Worm (Caenorhabditis elegans) whole organism, young adult: ENCODE results near the gene dmsr-7.

ENCODE experiments used
- B0019.2 ChIP-seq: fragments of 200-800 bp; sonication (Bioruptor generic); conservative IDR thresholded peaks from 2 replicates; pipeline ENCODE4 v1.3.6; 2022; ENCODE audit warnings: missing genetic modification reagents, missing genetic modification characterization, missing compliant biosample characterization
- F10E7.11 ChIP-seq: sonication (generic microtip); optimal IDR thresholded peaks from 2 replicates; lab custom pipeline; 2017; ENCODE audit warnings: mild to moderate bottlenecking, missing genetic modification characterization, moderate library complexity, missing compliant biosample characterization
- F22D6.2 ChIP-seq: sonication (generic microtip); optimal IDR thresholded peaks from 2 replicates; lab custom pipeline; 2016; ENCODE audit warnings: mild to moderate bottlenecking, missing genetic modification characterization, missing compliant biosample characterization
- F33H1.4 ChIP-seq: fragments of 200-800 bp; sonication (Bioruptor generic); IDR thresholded peaks from 2 replicates; pipeline ENCODE4 v1.3.6; 2022; ENCODE audit warnings: missing genetic modification reagents, missing genetic modification characterization, missing compliant biosample characterization
- F49E8.2 ChIP-seq: sonication (generic microtip); optimal IDR thresholded peaks from 3 replicates; lab custom pipeline; 2017; ENCODE audit warnings: missing genetic modification characterization, mild to moderate bottlenecking, missing compliant biosample characterization, antibody characterized with exemption, moderate library complexity; ENCODE audit not compliant: insufficient read depth
- F55B11.4 ChIP-seq: sonication (generic microtip); optimal IDR thresholded peaks from 2 replicates; lab custom pipeline; 2016; ENCODE audit warnings: missing compliant biosample characterization, missing genetic modification characterization, borderline replicate concordance; ENCODE audit not compliant: insufficient read depth
- K11D2.4 ChIP-seq: fragments of 200-800 bp; sonication (Bioruptor generic); IDR thresholded peaks from 2 replicates; pipeline ENCODE4 v1.3.6; 2022; ENCODE audit warnings: missing genetic modification reagents, missing genetic modification characterization, missing compliant biosample characterization
- K12H6.12 ChIP-seq: fragments of 200-800 bp; sonication (Bioruptor generic); optimal IDR thresholded peaks from 2 replicates; lab custom pipeline; 2018; ENCODE audit warnings: mild to moderate bottlenecking, missing genetic modification characterization, missing compliant biosample characterization
- T07F8.4 ChIP-seq: sonication (generic microtip); optimal IDR thresholded peaks from 2 replicates; lab custom pipeline; 2016; ENCODE audit warnings: mild to moderate bottlenecking, missing genetic modification characterization, moderate library complexity, missing compliant biosample characterization
- Y53F4B.3 ChIP-seq: fragments of 200-800 bp; sonication (Bioruptor generic); IDR thresholded peaks from 2 replicates; pipeline ENCODE4 v1.3.6; 2022; ENCODE audit warnings: missing genetic modification reagents, missing genetic modification characterization, missing compliant biosample characterization
- Y67H2A.10 ChIP-seq: fragments of 200-800 bp; sonication (Bioruptor generic); conservative IDR thresholded peaks from 2 replicates; pipeline ENCODE4 v1.3.6; 2022; ENCODE audit warnings: missing genetic modification reagents, missing genetic modification characterization, missing compliant biosample characterization
- Y79H2A.3 ChIP-seq: fragments of 200-800 bp; sonication (Bioruptor generic); conservative IDR thresholded peaks from 2 replicates; pipeline ENCODE4 v1.3.6; 2022; ENCODE audit warnings: missing genetic modification reagents, missing genetic modification characterization, missing compliant biosample characterization
- Y95B8A.8 ChIP-seq: fragments of 200-800 bp; sonication (Bioruptor generic); IDR thresholded peaks from 2 replicates; pipeline ENCODE4 v1.3.6; 2022; ENCODE audit warnings: missing genetic modification reagents, missing genetic modification characterization, missing compliant biosample characterization
- aptf-2 ChIP-seq: fragments of 200-800 bp; sonication (Bioruptor generic); conservative IDR thresholded peaks from 2 replicates; pipeline ENCODE4 v1.3.6; 2022; ENCODE audit warnings: missing genetic modification reagents, missing genetic modification characterization, missing compliant biosample characterization
- aptf-3 ChIP-seq: fragments of 200-800 bp; sonication (Bioruptor generic); IDR thresholded peaks from 2 replicates; pipeline ENCODE4 v1.3.6; 2022; ENCODE audit warnings: missing genetic modification characterization, missing compliant biosample characterization
- atf-7 ChIP-seq: sonication (generic microtip); optimal IDR thresholded peaks from 2 replicates; lab custom pipeline; 2017; ENCODE audit warnings: mild to moderate bottlenecking, missing genetic modification characterization, missing compliant biosample characterization
- ccch-3 ChIP-seq: fragments of 200-800 bp; sonication (Bioruptor generic); optimal IDR thresholded peaks from 2 replicates; lab custom pipeline; 2018; ENCODE audit warnings: mild to moderate bottlenecking, missing genetic modification characterization, missing compliant biosample characterization
- ceh-40 ChIP-seq: fragments of 200-800 bp; sonication (Bioruptor generic); IDR thresholded peaks from 2 replicates; pipeline ENCODE4 v1.3.6; 2022; ENCODE audit warnings: missing genetic modification characterization, missing compliant biosample characterization
- ceh-79 ChIP-seq: sonication (generic microtip); optimal IDR thresholded peaks from 2 replicates; lab custom pipeline; 2017; ENCODE audit warnings: mild to moderate bottlenecking, missing genetic modification characterization, missing compliant biosample characterization
- dox-1 ChIP-seq: fragments of 200-800 bp; sonication (Bioruptor generic); IDR thresholded peaks from 2 replicates; pipeline ENCODE4 v1.3.6; 2022; ENCODE audit warnings: missing genetic modification reagents, missing genetic modification characterization, missing compliant biosample characterization
- egl-44 ChIP-seq: fragments of 200-800 bp; sonication (Bioruptor generic); IDR thresholded peaks from 2 replicates; pipeline ENCODE4 v1.3.6; 2022; ENCODE audit warnings: missing genetic modification reagents, missing genetic modification characterization, missing compliant biosample characterization
- ekl-4 ChIP-seq: fragments of 200-800 bp; sonication (Bioruptor generic); IDR thresholded peaks from 2 replicates; pipeline ENCODE4 v1.3.6; 2022; ENCODE audit warnings: missing genetic modification reagents, missing genetic modification characterization, missing compliant biosample characterization
- ets-4 ChIP-seq: fragments of 200-800 bp; sonication (Bioruptor generic); optimal IDR thresholded peaks from 2 replicates; lab custom pipeline; 2018; ENCODE audit warnings: mild to moderate bottlenecking, missing genetic modification characterization, missing compliant biosample characterization
- hsf-1 ChIP-seq: fragments of 200-800 bp; sonication (Bioruptor generic); IDR thresholded peaks from 2 replicates; pipeline ENCODE4 v1.3.6; 2022; ENCODE audit warnings: missing genetic modification reagents, missing genetic modification characterization, missing compliant biosample characterization
- let-607 ChIP-seq, 2 experiments: fragments of 200-800 bp in 1 of 2; sonication (Bioruptor generic) in 1 of 2; sonication (generic microtip) in 1 of 2; optimal IDR thresholded peaks; 2 replicates each; lab custom pipeline; 2016 to 2018; ENCODE audit warnings: mild to moderate bottlenecking in 2 of 2, missing compliant biosample characterization in 2 of 2, missing genetic modification characterization in 2 of 2, moderate library complexity in 2 of 2, missing genotype in 1 of 2
- lin-40 ChIP-seq: sonication (generic microtip); optimal IDR thresholded peaks from 2 replicates; lab custom pipeline; 2016; ENCODE audit warnings: missing genetic modification characterization, mild to moderate bottlenecking, missing compliant biosample characterization, missing genotype, missing genetic modification reagents
- lin-54 ChIP-seq: fragments of 200-800 bp; sonication (Bioruptor generic); optimal IDR thresholded peaks from 2 replicates; lab custom pipeline; 2018; ENCODE audit warnings: mild to moderate bottlenecking, missing genetic modification characterization, missing compliant biosample characterization
- lsy-27 ChIP-seq: sonication (generic microtip); optimal IDR thresholded peaks from 2 replicates; lab custom pipeline; 2017; ENCODE audit warnings: missing genetic modification characterization, mild to moderate bottlenecking, missing compliant biosample characterization, antibody characterized with exemption, missing genotype, borderline replicate concordance; ENCODE audit not compliant: insufficient read depth
- madf-10 ChIP-seq: sonication (generic microtip); optimal IDR thresholded peaks from 2 replicates; lab custom pipeline; 2016; ENCODE audit warnings: mild to moderate bottlenecking, missing genetic modification characterization, missing compliant biosample characterization
- mcd-1 ChIP-seq: fragments of 200-800 bp; sonication (Bioruptor generic); IDR thresholded peaks from 2 replicates; pipeline ENCODE4 v1.3.6; 2022; ENCODE audit warnings: missing genetic modification reagents, missing genetic modification characterization, missing compliant biosample characterization
- nfya-2 ChIP-seq: fragments of 200-800 bp; sonication (Bioruptor generic); IDR thresholded peaks from 2 replicates; pipeline ENCODE4 v1.3.6; 2022; ENCODE audit warnings: missing genetic modification reagents, missing genetic modification characterization, missing compliant biosample characterization
- nfyb-1 ChIP-seq: fragments of 200-800 bp; sonication (Bioruptor generic); IDR thresholded peaks from 2 replicates; pipeline ENCODE4 v1.3.6; 2022; ENCODE audit warnings: missing genetic modification reagents, missing genetic modification characterization, missing compliant biosample characterization
- nhr-80 ChIP-seq: sonication (generic microtip); optimal IDR thresholded peaks from 2 replicates; lab custom pipeline; 2016; ENCODE audit warnings: missing genetic modification characterization, missing compliant biosample characterization
- pha-4 ChIP-seq: fragments of 150-350 bp; sonication (generic microtip); optimal IDR thresholded peaks from 2 replicates; lab custom pipeline; 2014; ENCODE audit warnings: missing biosample characterization, missing genetic modification reagents, missing genetic modification characterization
- rcor-1 ChIP-seq: fragments of 200-800 bp; sonication (Bioruptor generic); IDR thresholded peaks from 2 replicates; pipeline ENCODE4 v1.3.6; 2022; ENCODE audit warnings: missing genetic modification reagents, missing genetic modification characterization, missing compliant biosample characterization
- rpc-1 ChIP-seq, 2 experiments: fragments of 150-350 bp in 1 of 2; sonication (generic microtip) in 1 of 2; optimal IDR thresholded peaks; 2 replicates each; lab custom pipeline; 2014 to 2018; ENCODE audit warnings: missing biosample characterization in 1 of 2, missing genetic modification characterization in 1 of 2, missing genetic modification reagents in 1 of 2, missing genotype in 1 of 2
- snpc-1.3 ChIP-seq: sonication (generic microtip); optimal IDR thresholded peaks from 2 replicates; lab custom pipeline; 2017; ENCODE audit warnings: missing genetic modification characterization, mild to moderate bottlenecking, missing compliant biosample characterization, antibody characterized with exemption, moderate library complexity, missing genotype, missing genetic modification reagents; ENCODE audit not compliant: insufficient read depth
- somi-1 ChIP-seq: fragments of 200-800 bp; sonication (Bioruptor generic); optimal IDR thresholded peaks from 2 replicates; lab custom pipeline; 2018; ENCODE audit warnings: mild to moderate bottlenecking, missing genetic modification characterization, missing compliant biosample characterization
- tbp1 ChIP-seq: fragments of 200-800 bp; sonication (Bioruptor generic); optimal IDR thresholded peaks from 2 replicates; lab custom pipeline; 2018; ENCODE audit warnings: mild to moderate bottlenecking, missing genetic modification characterization, missing compliant biosample characterization
- tbx-9 ChIP-seq: sonication (generic microtip); optimal IDR thresholded peaks from 2 replicates; lab custom pipeline; 2016; ENCODE audit warnings: borderline replicate concordance, missing genetic modification characterization, inconsistent platforms, missing compliant biosample characterization
- tlf-1 ChIP-seq: fragments of 200-800 bp; sonication (Bioruptor generic); optimal IDR thresholded peaks from 2 replicates; lab custom pipeline; 2018; ENCODE audit warnings: mild to moderate bottlenecking, missing genetic modification characterization, missing compliant biosample characterization
- ztf-25 ChIP-seq: fragments of 200-800 bp; sonication (Bioruptor generic); IDR thresholded peaks from 2 replicates; pipeline ENCODE4 v1.3.6; 2022; ENCODE audit warnings: missing genetic modification reagents, missing genetic modification characterization, missing compliant biosample characterization

dmsr-7 gene

ce11 chrV:5368792-5369191 is 36.4 kb upstream of the dmsr-7 start, which contains the start of gene T09D3.9:
Gene T09D3.9 (minus strand): TSS chrV:5368892.
- TF ChIP-seq dox-1 (GFP tag; lab: Robert Waterston, UW) (no peak), mcd-1 (GFP tag; lab: Robert Waterston, UW) (no peak), tbx-9 (tag; lab: Kevin White, UChicago) (no peak), atf-7 (tag; lab: Kevin White, UChicago) (no peak), ets-4 (no peak), pha-4 (no peak), K11D2.4 (GFP tag; lab: Robert Waterston, UW) (no peak)

ce11 chrV:5372118-5372517 is 33.0 kb upstream of the dmsr-7 start, which contains the start of gene C35A11.3:
Gene C35A11.3 (plus strand): TSS chrV:5372418.
- TF ChIP-seq tbx-9 (tag; lab: Kevin White, UChicago) (no peak), nfya-2 (GFP tag; lab: Robert Waterston, UW) (no peak), snpc-1.3 (tag; lab: Kevin White, UChicago) (no peak), Y53F4B.3 (GFP tag; lab: Robert Waterston, UW) (no peak), aptf-3 (GFP tag; lab: Robert Waterston, UW) (no peak), B0019.2 (no peak), madf-10 (tag; lab: Kevin White, UChicago) (no peak), ekl-4 (no peak), ceh-40 (no peak), ztf-25 (GFP tag; lab: Robert Waterston, UW) (no peak)

ce11 chrV:5385914-5386493 is 19.1 kb upstream of the dmsr-7 start, which contains the start of gene C35A11.2:
Gene C35A11.2 (plus strand): TSS chrV:5386299.
- TF ChIP-seq F49E8.2 (tag; lab: Kevin White, UChicago) (no peak), F22D6.2 (tag; lab: Kevin White, UChicago) (no peak), tlf-1 (GFP tag; lab: Kevin White, UChicago) (no peak), egl-44 (GFP tag; lab: Robert Waterston, UW) (no peak), F55B11.4 (no peak), ekl-4 (no peak), rcor-1 (no peak), rpc-1 (optimal IDR thresholded peaks at IDR 0.05; lab: Kevin White, UChicago) (no peak), rpc-1 (tag; optimal IDR thresholded peaks at IDR 0.05; lab: Kevin White, UChicago) (no peak), let-607 (tag; optimal IDR thresholded peaks at IDR 0.05; lab: Kevin White, UChicago) (no peak), ceh-79 (tag; lab: Kevin White, UChicago) (no peak), hsf-1 (no peak), ztf-25 (GFP tag; lab: Robert Waterston, UW) (no peak)

- 0 out of 2 replicates have a peak, but pooled peaks have one; percentile 45 for TF ChIP-seq nfyb-1 (GFP tag; lab: Robert Waterston, UW)
- no peak for TF ChIP-seq F33H1.4
- TF ChIP-seq tbp1 (GFP tag; lab: Kevin White, UChicago): no peak
- no peak for TF ChIP-seq Y67H2A.10
- TF ChIP-seq nhr-80 (tag; lab: Kevin White, UChicago): peak; percentile 81
- TF ChIP-seq ekl-4: no peak
- TF ChIP-seq T07F8.4: no peak
- TF ChIP-seq K12H6.12 (tag; lab: Kevin White, UChicago): no peak
- no peak for TF ChIP-seq mcd-1 (GFP tag; lab: Robert Waterston, UW)
- TF ChIP-seq aptf-2: no peak
- peak; percentile 55 for TF ChIP-seq ets-4
- no peak for TF ChIP-seq lin-54 (GFP tag; lab: Kevin White, UChicago)
- TF ChIP-seq lin-40 (tag; lab: Kevin White, UChicago): no peak
- TF ChIP-seq ccch-3 (GFP tag; lab: Kevin White, UChicago): no peak
- TF ChIP-seq somi-1 (GFP tag; lab: Kevin White, UChicago): no peak
- TF ChIP-seq F10E7.11 (tag; lab: Kevin White, UChicago): no peak
- TF ChIP-seq lsy-27 (tag; lab: Kevin White, UChicago): no peak
- no peak for TF ChIP-seq Y79H2A.3 (GFP tag; lab: Robert Waterston, UW)
- TF ChIP-seq Y95B8A.8 (GFP tag; lab: Robert Waterston, UW): no peak
Measured at ce11 chrV:5392993-5393628, 12.0 kb upstream of the dmsr-7 start, which contains the start of gene C35A11.4. Gene C35A11.4 (minus strand): TSS chrV:5393148.
